Fruit fly (Drosophila melanogaster) whole organism, embryonic: ENCODE data around the gene CG42449.

Source experiments
- Aef1 ChIP-seq: fragments of 200-800 bp; sonication (Bioruptor generic); IDR thresholded peaks from 3 replicates; pipeline ENCODE4 v1.3.6; 2022; ENCODE audit warnings: missing biosample characterization, missing genetic modification characterization
- BEAF-32 ChIP-seq: fragments of 200-800 bp; sonication (Bioruptor generic); optimal IDR thresholded peaks from 3 replicates; lab custom pipeline; 2017; ENCODE audit warnings: missing biosample characterization, missing genetic modification characterization, mild to moderate bottlenecking, moderate library complexity, missing genetic modification reagents
- CG11247 ChIP-seq: fragments of 200-800 bp; sonication (Bioruptor generic); IDR thresholded peaks from 2 replicates; pipeline ENCODE4 v1.3.6; 2022; ENCODE audit warnings: missing biosample characterization, missing genetic modification characterization
- CG12236 ChIP-seq: fragments of 200-800 bp; sonication (Bioruptor generic); optimal IDR thresholded peaks from 2 replicates; lab custom pipeline; 2016; ENCODE audit warnings: missing biosample characterization, missing genetic modification characterization
- CG13287 ChIP-seq: fragments of 200-800 bp; sonication (Bioruptor generic); IDR thresholded peaks from 2 replicates; pipeline ENCODE4 v1.3.6; 2022; ENCODE audit warnings: missing biosample characterization, missing genetic modification characterization; ENCODE audit not compliant: partially characterized antibody
- CG14710 ChIP-seq: fragments of 200-800 bp; sonication (Bioruptor generic); optimal IDR thresholded peaks from 3 replicates; lab custom pipeline; 2019; ENCODE audit warnings: missing biosample characterization, mild to moderate bottlenecking, missing genetic modification characterization, moderate library complexity
- CG1647 ChIP-seq: fragments of 200-800 bp; sonication (Bioruptor generic); optimal IDR thresholded peaks from 3 replicates; lab custom pipeline; 2016; ENCODE audit warnings: missing biosample characterization, missing genetic modification characterization
- CG18619 ChIP-seq: fragments of 200-800 bp; sonication (Bioruptor generic); optimal IDR thresholded peaks from 3 replicates; lab custom pipeline; 2017; ENCODE audit warnings: missing biosample characterization, mild to moderate bottlenecking, missing genetic modification characterization
- CG2116 ChIP-seq: fragments of 200-800 bp; sonication (Bioruptor generic); optimal IDR thresholded peaks from 3 replicates; lab custom pipeline; 2018; ENCODE audit warnings: missing biosample characterization, mild to moderate bottlenecking, missing genetic modification characterization
- CG2678 ChIP-seq: fragments of 200-800 bp; sonication (Bioruptor generic); optimal IDR thresholded peaks from 3 replicates; lab custom pipeline; 2019; ENCODE audit warnings: missing biosample characterization, mild to moderate bottlenecking, missing genetic modification characterization, moderate library complexity
- CG31388 ChIP-seq: fragments of 200-800 bp; sonication (Bioruptor generic); optimal IDR thresholded peaks from 2 replicates; lab custom pipeline; 2016; ENCODE audit warnings: missing biosample characterization, missing genetic modification characterization
- CG33213 ChIP-seq: fragments of 200-800 bp; sonication (Bioruptor generic); optimal IDR thresholded peaks from 3 replicates; lab custom pipeline; 2016; ENCODE audit warnings: missing biosample characterization, missing genetic modification characterization
- CG3726 ChIP-seq: fragments of 200-800 bp; sonication (Bioruptor generic); IDR thresholded peaks from 3 replicates; pipeline ENCODE4, ENCODE4 v1.3.6; 2022; ENCODE audit warnings: missing biosample characterization, missing genetic modification characterization
- CG42726 ChIP-seq: fragments of 200-800 bp; sonication (Bioruptor generic); IDR thresholded peaks from 2 replicates; pipeline ENCODE4 v1.3.6; 2022; ENCODE audit warnings: missing biosample characterization, missing genetic modification characterization; ENCODE audit not compliant: partially characterized antibody
- CG4328 ChIP-seq: fragments of 200-800 bp; sonication (Bioruptor generic); optimal IDR thresholded peaks from 3 replicates; lab custom pipeline; 2017; ENCODE audit warnings: missing biosample characterization, missing genetic modification reagents, missing genetic modification characterization
- CG4707 ChIP-seq: fragments of 200-800 bp; sonication (Bioruptor generic); optimal IDR thresholded peaks from 2 replicates; lab custom pipeline; 2018; ENCODE audit warnings: missing biosample characterization, mild to moderate bottlenecking, missing genetic modification characterization, moderate library complexity
- CG7271 ChIP-seq: fragments of 200-800 bp; sonication (Bioruptor generic); optimal IDR thresholded peaks from 2 replicates; lab custom pipeline; 2018; ENCODE audit warnings: missing biosample characterization, mild to moderate bottlenecking, missing genetic modification characterization, moderate library complexity
- CG9437 ChIP-seq: fragments of 200-800 bp; sonication (Bioruptor generic); optimal IDR thresholded peaks from 2 replicates; lab custom pipeline; 2018; ENCODE audit warnings: missing biosample characterization, mild to moderate bottlenecking, missing genetic modification characterization
- CG9876 ChIP-seq: fragments of 200-800 bp; sonication (Bioruptor generic); optimal IDR thresholded peaks from 2 replicates; lab custom pipeline; 2016; ENCODE audit warnings: missing biosample characterization, missing genetic modification characterization
- CHES-1-like ChIP-seq: fragments of 200-800 bp; sonication (Bioruptor generic); optimal IDR thresholded peaks from 2 replicates; lab custom pipeline; 2016; ENCODE audit warnings: missing biosample characterization, missing genetic modification characterization
- Dbx ChIP-seq: fragments of 200-800 bp; sonication (Bioruptor generic); IDR thresholded peaks from 3 replicates; pipeline ENCODE4 v1.3.6; 2022; ENCODE audit warnings: missing biosample characterization, missing genetic modification characterization
- Gug ChIP-seq: fragments of 200-800 bp; sonication (Bioruptor generic); IDR thresholded peaks from 4 replicates; pipeline ENCODE4 v1.3.6; 2022; ENCODE audit warnings: missing biosample characterization, missing genetic modification characterization
- HHEX ChIP-seq: fragments of 200-800 bp; sonication (Bioruptor generic); optimal IDR thresholded peaks from 3 replicates; lab custom pipeline; 2017; ENCODE audit warnings: missing biosample characterization, mild to moderate bottlenecking, missing genetic modification characterization, missing genetic modification reagents
- Jarid2 ChIP-seq: fragments of 200-800 bp; sonication (Bioruptor generic); optimal IDR thresholded peaks from 3 replicates; lab custom pipeline; 2017; ENCODE audit warnings: mild to moderate bottlenecking, missing biosample characterization, missing genetic modification reagents, missing genetic modification characterization
- Lim3 ChIP-seq: fragments of 200-800 bp; sonication (Bioruptor generic); IDR thresholded peaks from 2 replicates; pipeline ENCODE4 v1.3.6; 2022; ENCODE audit warnings: missing biosample characterization, missing genetic modification characterization
- MBD-R2 ChIP-seq: fragments of 200-800 bp; sonication (Bioruptor generic); IDR thresholded peaks from 2 replicates; pipeline ENCODE4 v1.3.6; 2022; ENCODE audit warnings: missing biosample characterization, missing genetic modification characterization
- Neu2 ChIP-seq: fragments of 200-800 bp; sonication (Bioruptor generic); optimal IDR thresholded peaks from 3 replicates; lab custom pipeline; 2016; ENCODE audit warnings: missing biosample characterization, missing genetic modification characterization, borderline replicate concordance
- Nf-YA ChIP-seq: fragments of 200-800 bp; sonication (Bioruptor generic); IDR thresholded peaks from 2 replicates; pipeline ENCODE4 v1.3.6; 2022; ENCODE audit warnings: missing biosample characterization, missing genetic modification characterization
- NfI ChIP-seq: fragments of 200-800 bp; sonication (Bioruptor generic); optimal IDR thresholded peaks from 3 replicates; lab custom pipeline; 2018; ENCODE audit warnings: missing biosample characterization, mild to moderate bottlenecking, missing genetic modification characterization, moderate library complexity
- Rfx ChIP-seq: fragments of 200-800 bp; sonication (Bioruptor generic); IDR thresholded peaks from 2 replicates; pipeline ENCODE4 v1.3.6; 2022; ENCODE audit warnings: missing biosample characterization, missing genetic modification characterization
- YL-1 ChIP-seq: fragments of 200-800 bp; sonication (Bioruptor generic); optimal IDR thresholded peaks from 3 replicates; lab custom pipeline; 2017; ENCODE audit warnings: missing biosample characterization, mild to moderate bottlenecking, missing genetic modification characterization
- amos ChIP-seq: fragments of 200-800 bp; sonication (Bioruptor generic); IDR thresholded peaks from 2 replicates; pipeline ENCODE4 v1.3.6; 2022; ENCODE audit warnings: missing biosample characterization, missing genetic modification characterization; ENCODE audit not compliant: partially characterized antibody
- dm ChIP-seq: fragments of 200-800 bp; sonication (Bioruptor generic); optimal IDR thresholded peaks from 3 replicates; lab custom pipeline; 2016; ENCODE audit warnings: missing biosample characterization, missing genetic modification characterization
- dpn ChIP-seq, 2 experiments: fragments of 200-800 bp; sonication (Bioruptor generic); optimal IDR thresholded peaks; 3 replicates each; lab custom pipeline; 2016; ENCODE audit warnings: missing biosample characterization in 2 of 2, missing genetic modification characterization in 2 of 2
- dysf ChIP-seq: fragments of 200-800 bp; sonication (Bioruptor generic); IDR thresholded peaks from 3 replicates; pipeline ENCODE4 v1.3.6; 2022; ENCODE audit warnings: missing biosample characterization, missing genetic modification characterization
- gro ChIP-seq: fragments of 200-800 bp; sonication (Bioruptor generic); optimal IDR thresholded peaks from 2 replicates; lab custom pipeline; 2016; ENCODE audit warnings: missing biosample characterization, missing genetic modification characterization
- inv ChIP-seq: fragments of 200-800 bp; sonication (Bioruptor generic); IDR thresholded peaks from 2 replicates; pipeline ENCODE4 v1.3.6; 2022; ENCODE audit warnings: missing biosample characterization, missing genetic modification characterization; ENCODE audit not compliant: partially characterized antibody
- knrl ChIP-seq: fragments of 200-800 bp; sonication (Bioruptor generic); IDR thresholded peaks from 3 replicates; pipeline ENCODE4 v1.3.6; 2022; ENCODE audit warnings: missing biosample characterization, missing genetic modification characterization; ENCODE audit not compliant: partially characterized antibody
- lab ChIP-seq: fragments of 200-800 bp; sonication (Bioruptor generic); optimal IDR thresholded peaks from 3 replicates; lab custom pipeline; 2017; ENCODE audit warnings: missing biosample characterization, missing genetic modification characterization, mild to moderate bottlenecking, moderate library complexity, missing genetic modification reagents
- lmd ChIP-seq: fragments of 200-800 bp; sonication (Bioruptor generic); IDR thresholded peaks from 2 replicates; pipeline ENCODE4 v1.3.6; 2022; ENCODE audit warnings: missing biosample characterization, missing genetic modification characterization
- otp ChIP-seq: fragments of 200-800 bp; sonication (Bioruptor generic); IDR thresholded peaks from 3 replicates; pipeline ENCODE4, ENCODE4 v1.3.6; 2022; ENCODE audit warnings: missing biosample characterization, missing genetic modification characterization
- p53 ChIP-seq: fragments of 200-800 bp; sonication (Bioruptor generic); optimal IDR thresholded peaks from 2 replicates; lab custom pipeline; 2016; ENCODE audit warnings: missing biosample characterization, missing genetic modification characterization
- phol ChIP-seq: fragments of 200-800 bp; sonication (Bioruptor generic); optimal IDR thresholded peaks from 3 replicates; lab custom pipeline; 2018; ENCODE audit warnings: missing biosample characterization, mild to moderate bottlenecking, missing genetic modification characterization, moderate library complexity
- pita ChIP-seq: fragments of 200-800 bp; sonication (Bioruptor generic); optimal IDR thresholded peaks from 2 replicates; lab custom pipeline; 2017; ENCODE audit warnings: missing biosample characterization, mild to moderate bottlenecking, missing genetic modification characterization
- tin ChIP-seq: fragments of 200-800 bp; sonication (Bioruptor generic); optimal IDR thresholded peaks from 3 replicates; lab custom pipeline; 2016; ENCODE audit warnings: missing biosample characterization, missing genetic modification characterization
- trem ChIP-seq: fragments of 200-800 bp; optimal IDR thresholded peaks from 3 replicates; lab custom pipeline; 2019; ENCODE audit warnings: missing biosample characterization, mild to moderate bottlenecking, missing genetic modification characterization, moderate library complexity
- zen2 ChIP-seq: fragments of 200-800 bp; sonication (Bioruptor generic); IDR thresholded peaks from 3 replicates; pipeline ENCODE4 v1.3.6; 2022; ENCODE audit warnings: missing biosample characterization, missing genetic modification characterization; ENCODE audit not compliant: partially characterized antibody
- zfh1 ChIP-seq: fragments of 200-800 bp; sonication (Bioruptor generic); IDR thresholded peaks from 3 replicates; pipeline ENCODE4 v1.3.6; 2022; ENCODE audit warnings: missing biosample characterization, missing genetic modification characterization

The CG42449 gene

dm6 chrX:5665902-5666301 lies 17.1 kb upstream of the CG42449 start, which contains the start of the genes Sirt4 and CG4119 (continued):
- peak; percentile 97 for TF ChIP-seq CG9437 (GFP tag; lab: Kevin White, UChicago)
- TF ChIP-seq CG2116 (GFP tag; lab: Kevin White, UChicago), result peak; percentile 86
- peak; percentile 36; the same call in 1 of the 2 replicates for TF ChIP-seq CG11247 (GFP tag; lab: Robert Waterston, UW)
- TF ChIP-seq knrl, result peak; percentile 95
- peak; percentile 37; the same call in 1 of the 4 replicates for TF ChIP-seq Gug
- TF ChIP-seq CG42726 (GFP tag; lab: Robert Waterston, UW), result peak; percentile 98

DNA sequence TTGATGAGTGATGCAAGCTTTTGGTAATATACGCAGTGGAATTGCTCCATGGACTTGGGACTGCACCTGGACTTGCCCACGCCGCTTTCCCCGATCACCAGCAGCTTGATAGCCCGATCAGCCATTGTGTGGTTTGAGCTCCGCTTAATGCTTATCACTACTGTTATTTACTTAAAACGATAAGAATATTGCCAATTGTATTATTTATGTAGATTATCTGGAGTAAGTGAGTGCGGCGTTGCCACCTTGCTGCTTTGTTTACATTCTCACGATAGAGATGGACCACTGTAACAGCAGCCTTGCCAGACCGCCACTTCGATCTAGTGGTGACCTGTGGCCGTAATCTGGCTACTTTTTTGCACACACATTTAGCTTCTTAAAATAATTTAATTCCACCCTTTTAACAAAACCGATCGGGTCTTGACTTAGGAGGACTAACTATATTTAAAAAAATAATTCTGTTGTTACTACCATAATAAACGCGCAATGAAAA lies 11.5 kb upstream of the CG42449 start, which contains the start of gene Rab18:
Gene Rab18 (minus strand): TSS at position 276 of the 493 bp plus-strand sequence.
- TF ChIP-seq Nf-YA (GFP tag; lab: Robert Waterston, UW) (no peak), CG9876 (GFP tag; lab: Kevin White, UChicago) (peak; percentile 44), CG13287 (GFP tag; lab: Robert Waterston, UW) (peak; percentile 41), tin (peak; percentile 45), lmd (GFP tag; lab: Robert Waterston, UW) (peak; percentile 17; the same call in 1 of the 2 replicates), CG31388 (GFP tag; lab: Kevin White, UChicago) (no peak), CG18619 (GFP tag; lab: Kevin White, UChicago) (no peak), lab (peak; percentile 22), p53 (no peak), BEAF-32 (GFP tag; lab: Kevin White, UChicago) (peak; percentile 68), CG1647 (peak; percentile 26), Neu2 (no peak), CG11247 (GFP tag; lab: Robert Waterston, UW) (0 out of 2 replicates have a peak, but pooled peaks have one; percentile 13), HHEX (GFP tag; lab: Kevin White, UChicago) (no peak), dpn (GFP tag; optimal IDR thresholded peaks at IDR 0.05; lab: Kevin White, UChicago) (peak; percentile 3 to 35), CG33213 (GFP tag; lab: Kevin White, UChicago) (peak; percentile 38), CG12236 (GFP tag; lab: Kevin White, UChicago) (no peak), amos (GFP tag; lab: Robert Waterston, UW) (peak; percentile 66), zfh1 (GFP tag; lab: Robert Waterston, UW) (peak; percentile 52; the same call in 1 of the 3 replicates), Rfx (GFP tag; lab: Robert Waterston, UW) (peak; percentile 73), YL-1 (GFP tag; lab: Kevin White, UChicago) (peak; percentile 43), Jarid2 (GFP tag; lab: Kevin White, UChicago) (no peak), dm (no peak), NfI (GFP tag; lab: Kevin White, UChicago) (peak; percentile 28), CG14710 (peak; percentile 10), CHES-1-like (GFP tag; lab: Kevin White, UChicago) (peak; percentile 37), Lim3 (GFP tag; lab: Robert Waterston, UW) (no peak), dysf (GFP tag; lab: Robert Waterston, UW) (0 out of 3 replicates have a peak, but pooled peaks have one; percentile 33), inv (GFP tag; lab: Robert Waterston, UW) (peak; percentile 20; the same call in 1 of the 2 replicates), trem (tag; lab: Kevin White, UChicago) (peak; percentile 8), CG7271 (tag; lab: Kevin White, UChicago) (no peak), gro (GFP tag; lab: Kevin White, UChicago) (no peak), otp (no peak), CG4328 (GFP tag; lab: Kevin White, UChicago) (no peak), pita (no peak), phol (tag; lab: Kevin White, UChicago) (peak; percentile 34), MBD-R2 (GFP tag; lab: Robert Waterston, UW) (peak; percentile 83), Dbx (GFP tag; lab: Robert Waterston, UW) (peak; percentile 55; the same call in 1 of the 3 replicates), CG2678 (no peak), zen2 (GFP tag; lab: Robert Waterston, UW) (no peak), Aef1 (GFP tag; lab: Robert Waterston, UW) (peak; percentile 44; the same call in 2 of the 3 replicates), CG4707 (no peak), CG3726 (GFP tag; lab: Robert Waterston, UW) (no peak)
